Worm (Caenorhabditis elegans) whole organism, late embryonic: Measurements from ENCODE around the gene C18C4.7.

Experiments used
- K02D7.2 ChIP-seq: sonication (generic microtip); optimal IDR thresholded peaks from 2 replicates; lab custom pipeline; 2017; ENCODE audit warnings: mild to moderate bottlenecking, missing genetic modification characterization, missing compliant biosample characterization
- ama-1 ChIP-seq: fragments of 150-350 bp; optimal IDR thresholded peaks from 2 replicates; lab custom pipeline; 2014
- ceh-24 ChIP-seq: sonication (generic microtip); optimal IDR thresholded peaks from 2 replicates; lab custom pipeline; 2016; ENCODE audit warnings: mild to moderate bottlenecking, missing genetic modification characterization, missing compliant biosample characterization
- ceh-30 ChIP-seq: fragments of 150-350 bp; optimal IDR thresholded peaks from 2 replicates; lab custom pipeline; 2014; ENCODE audit warnings: missing biosample characterization, missing genetic modification characterization
- fkh-10 ChIP-seq: fragments of 150-350 bp; optimal IDR thresholded peaks from 2 replicates; lab custom pipeline; 2014; ENCODE audit warnings: missing biosample characterization, missing genetic modification reagents, missing genetic modification characterization
- fkh-6 ChIP-seq: sonication (generic microtip); optimal IDR thresholded peaks from 2 replicates; lab custom pipeline; 2016; ENCODE audit warnings: missing genetic modification characterization, missing compliant biosample characterization
- madf-2 ChIP-seq: sonication (generic microtip); optimal IDR thresholded peaks from 2 replicates; lab custom pipeline; 2017; ENCODE audit warnings: missing genetic modification characterization, missing compliant biosample characterization
- nhr-11 ChIP-seq: fragments of 150-350 bp; optimal IDR thresholded peaks from 2 replicates; lab custom pipeline; 2014; ENCODE audit warnings: missing biosample characterization, missing genetic modification characterization
- npax-4 ChIP-seq: sonication (generic microtip); optimal IDR thresholded peaks from 2 replicates; lab custom pipeline; 2016; ENCODE audit warnings: missing genetic modification characterization, missing compliant biosample characterization
- unc-86 ChIP-seq: sonication (generic microtip); optimal IDR thresholded peaks from 2 replicates; lab custom pipeline; 2016; ENCODE audit warnings: missing genetic modification characterization, missing compliant biosample characterization

DNA sequence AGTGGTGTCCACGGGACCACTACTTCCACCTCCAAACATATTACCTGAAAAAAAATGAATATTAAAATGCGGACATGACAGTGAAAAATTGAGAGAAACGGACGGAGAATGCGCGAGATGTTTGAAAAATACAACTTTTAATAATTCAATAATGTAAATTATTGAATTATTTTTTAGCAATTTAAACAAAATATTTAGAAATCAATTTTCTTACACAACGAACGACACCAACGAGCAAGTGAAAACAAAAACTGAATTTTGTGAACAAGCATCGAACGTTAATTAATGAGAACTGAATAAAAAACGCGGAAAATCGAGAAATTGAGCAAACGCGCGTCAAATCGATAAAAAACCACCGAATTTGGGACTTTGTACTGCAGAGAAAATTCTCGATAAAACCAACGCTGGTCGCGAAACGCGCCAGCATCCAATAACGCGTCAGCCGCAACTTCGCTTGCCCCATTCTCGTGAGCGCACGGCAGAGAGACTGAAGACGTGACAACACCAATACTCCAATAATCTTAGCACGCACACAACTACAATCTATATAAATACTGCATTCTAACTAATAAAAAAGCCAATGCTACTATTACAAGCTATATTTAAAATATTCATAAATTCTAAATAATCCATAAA, 62.1 kb downstream of the C18C4.7 start, which contains the start of the genes dnj-19 and nhr-47:
- TF ChIP-seq fkh-10 (GFP tag; lab: Kevin White, UChicago) (no peak), K02D7.2 (tag; lab: Kevin White, UChicago) (no peak), npax-4 (tag; lab: Kevin White, UChicago) (no peak), ceh-24 (tag; lab: Kevin White, UChicago) (no peak), nhr-11 (tag; lab: Kevin White, UChicago) (no peak), ama-1 (lab: Kevin White, UChicago) (no peak), unc-86 (tag; lab: Kevin White, UChicago) (peak; percentile 61), ceh-30 (tag; lab: Kevin White, UChicago) (peak; percentile 80), madf-2 (tag; lab: Kevin White, UChicago) (peak; percentile 64), fkh-6 (no peak)
